Fruit fly (Drosophila melanogaster) whole organism, embryonic: Measurements from ENCODE around the gene Gr5a.

Experiments used
- ATbp ChIP-seq: fragments of 200-800 bp; sonication (Bioruptor generic); optimal IDR thresholded peaks from 2 replicates; lab custom pipeline; 2017; ENCODE audit warnings: missing biosample characterization, mild to moderate bottlenecking, missing genetic modification characterization, missing genetic modification reagents
- Adf1 ChIP-seq: fragments of 200-800 bp; sonication (Bioruptor generic); IDR thresholded peaks from 2 replicates; pipeline ENCODE4 v1.3.6; 2022; ENCODE audit warnings: missing biosample characterization, missing genetic modification characterization
- CG10366 ChIP-seq: fragments of 200-800 bp; sonication (Bioruptor generic); IDR thresholded peaks from 2 replicates; pipeline ENCODE4 v1.3.6; 2022; ENCODE audit warnings: missing biosample characterization, missing genetic modification characterization
- CG12744 ChIP-seq: fragments of 200-800 bp; sonication (Bioruptor generic); optimal IDR thresholded peaks from 2 replicates; lab custom pipeline; 2016; ENCODE audit warnings: missing biosample characterization, missing genetic modification characterization
- CG13296 ChIP-seq: fragments of 200-800 bp; sonication (Bioruptor generic); optimal IDR thresholded peaks from 3 replicates; lab custom pipeline; 2018; ENCODE audit warnings: missing biosample characterization, mild to moderate bottlenecking, missing genetic modification characterization
- CG14050 ChIP-seq: fragments of 200-800 bp; sonication (Bioruptor generic); IDR thresholded peaks from 3 replicates; pipeline ENCODE4 v1.3.6; 2022; ENCODE audit warnings: missing biosample characterization, missing genetic modification characterization
- CG16779 ChIP-seq: fragments of 200-800 bp; sonication (Bioruptor generic); IDR thresholded peaks from 2 replicates; pipeline ENCODE4 v1.3.6; 2022; ENCODE audit warnings: missing biosample characterization, missing genetic modification characterization
- CG2116 ChIP-seq: fragments of 200-800 bp; sonication (Bioruptor generic); optimal IDR thresholded peaks from 3 replicates; lab custom pipeline; 2018; ENCODE audit warnings: missing biosample characterization, mild to moderate bottlenecking, missing genetic modification characterization
- CG2678 ChIP-seq: fragments of 200-800 bp; sonication (Bioruptor generic); optimal IDR thresholded peaks from 3 replicates; lab custom pipeline; 2019; ENCODE audit warnings: missing biosample characterization, mild to moderate bottlenecking, missing genetic modification characterization, moderate library complexity
- CG3407 ChIP-seq: fragments of 200-800 bp; sonication (Bioruptor generic); optimal IDR thresholded peaks from 2 replicates; lab custom pipeline; 2018; ENCODE audit warnings: missing biosample characterization, mild to moderate bottlenecking, missing genetic modification characterization
- CG34376 ChIP-seq: fragments of 200-800 bp; sonication (Bioruptor generic); optimal IDR thresholded peaks from 2 replicates; lab custom pipeline; 2018; ENCODE audit warnings: missing biosample characterization, mild to moderate bottlenecking, missing genetic modification characterization
- CG42726 ChIP-seq: fragments of 200-800 bp; sonication (Bioruptor generic); IDR thresholded peaks from 2 replicates; pipeline ENCODE4 v1.3.6; 2022; ENCODE audit warnings: missing biosample characterization, missing genetic modification characterization; ENCODE audit not compliant: partially characterized antibody
- CG4282 ChIP-seq: fragments of 200-800 bp; sonication (Bioruptor generic); optimal IDR thresholded peaks from 2 replicates; lab custom pipeline; 2016; ENCODE audit warnings: missing biosample characterization, missing genetic modification characterization
- CG4617 ChIP-seq: fragments of 200-800 bp; sonication (Bioruptor generic); optimal IDR thresholded peaks from 3 replicates; lab custom pipeline; 2016; ENCODE audit warnings: missing biosample characterization, missing genetic modification characterization, borderline replicate concordance
- CG6272 ChIP-seq: fragments of 200-800 bp; sonication (Bioruptor generic); IDR thresholded peaks from 2 replicates; pipeline ENCODE4 v1.3.6; 2022; ENCODE audit warnings: missing biosample characterization, missing genetic modification characterization
- CG7357 ChIP-seq: fragments of 200-800 bp; sonication (Bioruptor generic); IDR thresholded peaks from 3 replicates; pipeline ENCODE4 v1.3.6; 2022; ENCODE audit warnings: missing biosample characterization, missing genetic modification characterization
- CG7839 ChIP-seq: fragments of 200-800 bp; sonication (Bioruptor generic); optimal IDR thresholded peaks from 3 replicates; lab custom pipeline; 2018; ENCODE audit warnings: missing biosample characterization, mild to moderate bottlenecking, missing genetic modification characterization, moderate library complexity
- CG8765 ChIP-seq: fragments of 200-800 bp; sonication (Bioruptor generic); IDR thresholded peaks from 2 replicates; pipeline ENCODE4 v1.3.6; 2022; ENCODE audit warnings: missing biosample characterization, missing genetic modification characterization
- CG9817 ChIP-seq: fragments of 200-800 bp; sonication (Bioruptor generic); optimal IDR thresholded peaks from 2 replicates; lab custom pipeline; 2018; ENCODE audit warnings: missing biosample characterization, mild to moderate bottlenecking, missing genetic modification characterization, moderate library complexity
- Doc2 ChIP-seq: fragments of 200-800 bp; sonication (Bioruptor generic); IDR thresholded peaks from 2 replicates; pipeline ENCODE4 v1.3.6; 2022; ENCODE audit warnings: missing biosample characterization, missing genetic modification characterization
- Dp ChIP-seq: fragments of 200-800 bp; sonication (Bioruptor generic); optimal IDR thresholded peaks from 2 replicates; lab custom pipeline; 2018; ENCODE audit warnings: missing biosample characterization, mild to moderate bottlenecking, missing genetic modification characterization, moderate library complexity
- Eip74EF ChIP-seq, 2 experiments: fragments of 200-800 bp in 1 of 2; fragments of >200 bp in 1 of 2; sonication (Bioruptor generic) in 1 of 2; optimal IDR thresholded peaks; 2 replicates each; lab custom pipeline; 2017 to 2019; ENCODE audit warnings: missing biosample characterization in 2 of 2, missing genetic modification characterization in 2 of 2, mild to moderate bottlenecking in 1 of 2, moderate library complexity in 1 of 2
- Fer2 ChIP-seq: fragments of 200-800 bp; sonication (Bioruptor generic); optimal IDR thresholded peaks from 2 replicates; lab custom pipeline; 2018; ENCODE audit warnings: missing biosample characterization, mild to moderate bottlenecking, missing genetic modification characterization, moderate library complexity
- HLHmδ ChIP-seq: fragments of 200-800 bp; sonication (Bioruptor generic); optimal IDR thresholded peaks from 2 replicates; lab custom pipeline; 2018; ENCODE audit warnings: missing biosample characterization, mild to moderate bottlenecking, missing genetic modification characterization, moderate library complexity
- Hey ChIP-seq: fragments of 200-800 bp; sonication (Bioruptor generic); optimal IDR thresholded peaks from 3 replicates; lab custom pipeline; 2018; ENCODE audit warnings: missing biosample characterization, mild to moderate bottlenecking, missing genetic modification characterization
- Hmr ChIP-seq: fragments of 200-800 bp; sonication (Bioruptor generic); optimal IDR thresholded peaks from 3 replicates; lab custom pipeline; 2017; ENCODE audit warnings: mild to moderate bottlenecking, missing biosample characterization, missing genetic modification reagents, missing genetic modification characterization
- Hr39 ChIP-seq: fragments of >200 bp; optimal IDR thresholded peaks from 2 replicates; lab custom pipeline; 2017
- Myb ChIP-seq: fragments of 200-800 bp; sonication (Bioruptor generic); optimal IDR thresholded peaks from 2 replicates; lab custom pipeline; 2016; ENCODE audit warnings: missing biosample characterization, missing genetic modification characterization
- Nf-YA ChIP-seq: fragments of 200-800 bp; sonication (Bioruptor generic); IDR thresholded peaks from 2 replicates; pipeline ENCODE4 v1.3.6; 2022; ENCODE audit warnings: missing biosample characterization, missing genetic modification characterization
- Usf ChIP-seq: fragments of 200-800 bp; sonication (Bioruptor generic); optimal IDR thresholded peaks from 2 replicates; lab custom pipeline; 2017; ENCODE audit warnings: missing genotype, missing biosample characterization, missing genetic modification characterization
- aop ChIP-seq: fragments of 200-800 bp; sonication (Bioruptor generic); IDR thresholded peaks from 2 replicates; pipeline ENCODE4 v1.3.6; 2022; ENCODE audit warnings: missing biosample characterization, missing genetic modification characterization
- dimm ChIP-seq: fragments of 200-800 bp; sonication (Bioruptor generic); IDR thresholded peaks from 2 replicates; pipeline ENCODE4 v1.3.6; 2022; ENCODE audit warnings: missing biosample characterization, missing genetic modification characterization
- dmrt11E ChIP-seq: fragments of 200-800 bp; sonication (Bioruptor generic); optimal IDR thresholded peaks from 3 replicates; lab custom pipeline; 2018; ENCODE audit warnings: missing biosample characterization, mild to moderate bottlenecking, missing genetic modification characterization, moderate library complexity
- dmrt99B ChIP-seq: fragments of 200-800 bp; sonication (Bioruptor generic); optimal IDR thresholded peaks from 2 replicates; lab custom pipeline; 2018; ENCODE audit warnings: missing biosample characterization, mild to moderate bottlenecking, missing genetic modification characterization, moderate library complexity
- emc ChIP-seq: fragments of 200-800 bp; sonication (Bioruptor generic); optimal IDR thresholded peaks from 2 replicates; lab custom pipeline; 2016; ENCODE audit warnings: missing biosample characterization, missing genetic modification characterization
- ewg ChIP-seq: fragments of 200-800 bp; sonication (Bioruptor generic); optimal IDR thresholded peaks from 3 replicates; lab custom pipeline; 2017; ENCODE audit warnings: mild to moderate bottlenecking, missing biosample characterization, missing genetic modification reagents, missing genetic modification characterization
- fd102C ChIP-seq: fragments of 200-800 bp; sonication (Bioruptor generic); optimal IDR thresholded peaks from 2 replicates; lab custom pipeline; 2018; ENCODE audit warnings: missing biosample characterization, mild to moderate bottlenecking, missing genetic modification characterization, moderate library complexity
- jing ChIP-seq: fragments of 200-800 bp; sonication (Bioruptor generic); optimal IDR thresholded peaks from 2 replicates; lab custom pipeline; 2018; ENCODE audit warnings: missing biosample characterization, mild to moderate bottlenecking, missing genetic modification characterization
- kni ChIP-seq: fragments of 200-800 bp; sonication (Bioruptor generic); optimal IDR thresholded peaks from 3 replicates; lab custom pipeline; 2017; ENCODE audit warnings: mild to moderate bottlenecking, missing biosample characterization, missing genetic modification reagents, missing genetic modification characterization
- lilli ChIP-seq: fragments of 200-800 bp; sonication (Bioruptor generic); optimal IDR thresholded peaks from 3 replicates; lab custom pipeline; 2016; ENCODE audit warnings: missing biosample characterization, missing genetic modification characterization
- maf-S ChIP-seq: fragments of 200-800 bp; sonication (Bioruptor generic); optimal IDR thresholded peaks from 2 replicates; lab custom pipeline; 2016; ENCODE audit warnings: missing biosample characterization, missing genetic modification characterization
- odd ChIP-seq: fragments of 200-800 bp; sonication (Bioruptor generic); optimal IDR thresholded peaks from 2 replicates; lab custom pipeline; 2017; ENCODE audit warnings: missing biosample characterization, mild to moderate bottlenecking, missing genetic modification characterization
- pita ChIP-seq: fragments of 200-800 bp; sonication (Bioruptor generic); optimal IDR thresholded peaks from 2 replicates; lab custom pipeline; 2017; ENCODE audit warnings: missing biosample characterization, mild to moderate bottlenecking, missing genetic modification characterization
- psq ChIP-seq: fragments of 200-800 bp; sonication (Bioruptor generic); optimal IDR thresholded peaks from 2 replicates; lab custom pipeline; 2017; ENCODE audit warnings: missing biosample characterization, missing genetic modification characterization
- ranshi ChIP-seq: fragments of 200-800 bp; sonication (Bioruptor generic); IDR thresholded peaks from 2 replicates; pipeline ENCODE4 v1.3.6; 2022; ENCODE audit warnings: missing biosample characterization, missing genetic modification characterization
- rib ChIP-seq: fragments of 200-800 bp; sonication (Bioruptor generic); IDR thresholded peaks from 2 replicates; pipeline ENCODE4 v1.3.6; 2022; ENCODE audit warnings: missing biosample characterization, missing genetic modification characterization
- salm ChIP-seq: fragments of 200-800 bp; sonication (Bioruptor generic); optimal IDR thresholded peaks from 2 replicates; lab custom pipeline; 2018; ENCODE audit warnings: missing biosample characterization, mild to moderate bottlenecking, missing genetic modification characterization
- seq ChIP-seq: fragments of 200-800 bp; sonication (Bioruptor generic); IDR thresholded peaks from 2 replicates; pipeline ENCODE4 v1.3.6; 2022; ENCODE audit warnings: missing biosample characterization, missing genetic modification characterization
- slbo ChIP-seq: fragments of 200-800 bp; sonication (Bioruptor generic); IDR thresholded peaks from 2 replicates; pipeline ENCODE4 v1.3.6; 2022; ENCODE audit warnings: missing biosample characterization, missing genetic modification characterization
- stc ChIP-seq: fragments of 200-800 bp; sonication (Bioruptor generic); IDR thresholded peaks from 2 replicates; pipeline ENCODE4 v1.3.6; 2022; ENCODE audit warnings: missing biosample characterization, missing genetic modification characterization
- tio ChIP-seq: fragments of 200-800 bp; sonication (Bioruptor generic); optimal IDR thresholded peaks from 2 replicates; lab custom pipeline; 2017; ENCODE audit warnings: missing biosample characterization, missing genetic modification characterization, inconsistent platforms
- vvl ChIP-seq: fragments of 200-800 bp; sonication (Bioruptor generic); IDR thresholded peaks from 2 replicates; pipeline ENCODE4 v1.3.6; 2022; ENCODE audit warnings: missing biosample characterization, missing genetic modification characterization

The Gr5a gene

DNA sequence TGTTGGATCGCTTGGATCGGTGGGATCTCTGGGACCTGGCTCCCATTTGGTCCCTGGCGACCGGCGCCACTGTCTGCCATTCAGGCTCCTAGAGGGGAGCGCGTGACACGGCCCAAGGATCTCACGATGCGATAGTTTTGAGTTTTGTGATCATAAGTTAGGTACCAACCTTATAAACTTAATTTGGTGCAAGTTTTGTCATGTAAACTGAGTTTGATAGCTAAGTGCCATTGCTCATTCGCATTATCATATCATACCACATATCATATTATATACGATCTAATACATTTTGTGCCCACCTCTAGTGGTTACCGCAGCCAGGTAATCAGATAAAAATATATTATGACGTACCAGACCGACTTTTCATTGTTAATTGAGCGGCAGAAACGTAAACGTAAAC lies 15.5 kb downstream of the Gr5a start (continued):
- no peak for TF ChIP-seq CG6272 (GFP tag; lab: Robert Waterston, UW)
- no peak for TF ChIP-seq tio (GFP tag; lab: Kevin White, UChicago)
- TF ChIP-seq CG4282: no peak
- no peak for TF ChIP-seq ewg (GFP tag; lab: Kevin White, UChicago)
- no peak for TF ChIP-seq dmrt11E
- TF ChIP-seq Doc2 (GFP tag; lab: Robert Waterston, UW): no peak
- no peak for TF ChIP-seq ATbp (GFP tag; lab: Kevin White, UChicago)
- TF ChIP-seq CG2116 (GFP tag; lab: Kevin White, UChicago): no peak
- TF ChIP-seq Eip74EF (GFP tag; optimal IDR thresholded peaks at IDR 0.05; lab: Kevin White, UChicago): no peak
- no peak for TF ChIP-seq CG34376
- TF ChIP-seq Hey (tag; lab: Kevin White, UChicago): no peak
- TF ChIP-seq ranshi (GFP tag; lab: Robert Waterston, UW): peak; percentile 9; the same call in 1 of the 2 replicates
- TF ChIP-seq HLHmδ: no peak
- TF ChIP-seq CG7357 (GFP tag; lab: Robert Waterston, UW): no peak
- TF ChIP-seq Adf1 (GFP tag; lab: Robert Waterston, UW): no peak
- TF ChIP-seq CG3407 (GFP tag; lab: Kevin White, UChicago): no peak
- TF ChIP-seq CG16779 (GFP tag; lab: Robert Waterston, UW): 0 out of 2 replicates have a peak, but pooled peaks have one; percentile 10
- TF ChIP-seq aop (GFP tag; lab: Robert Waterston, UW): no peak
- TF ChIP-seq Hmr: no peak
- peak; percentile 17 for TF ChIP-seq kni (GFP tag; lab: Kevin White, UChicago)
- no peak for TF ChIP-seq CG10366 (GFP tag; lab: Robert Waterston, UW)
- 0 out of 2 replicates have a peak, but pooled peaks have one; percentile 50 for TF ChIP-seq CG42726
- TF ChIP-seq jing (GFP tag; lab: Kevin White, UChicago): no peak
- TF ChIP-seq CG2678 (tag; lab: Kevin White, UChicago): no peak
- no peak for TF ChIP-seq seq (GFP tag; lab: Robert Waterston, UW)
- TF ChIP-seq dimm (GFP tag; lab: Robert Waterston, UW): no peak
- TF ChIP-seq emc: no peak
- TF ChIP-seq salm: no peak
- no peak for TF ChIP-seq stc
- TF ChIP-seq fd102C (GFP tag; lab: Kevin White, UChicago): no peak
- no peak for TF ChIP-seq Myb (GFP tag; lab: Kevin White, UChicago)
- no peak for TF ChIP-seq CG13296
- no peak for TF ChIP-seq pita (GFP tag; lab: Kevin White, UChicago)
- TF ChIP-seq Fer2 (tag; lab: Kevin White, UChicago): no peak
- no peak for TF ChIP-seq lilli (GFP tag; lab: Kevin White, UChicago)
- peak; percentile 17 for TF ChIP-seq slbo (GFP tag; lab: Robert Waterston, UW)
- TF ChIP-seq rib (GFP tag; lab: Robert Waterston, UW): no peak
- TF ChIP-seq odd (GFP tag; lab: Kevin White, UChicago): no peak
- TF ChIP-seq Hr39 (lab: Kevin White, UChicago): no peak
- TF ChIP-seq Usf (GFP tag; lab: Kevin White, UChicago): no peak
- no peak for TF ChIP-seq maf-S (GFP tag; lab: Kevin White, UChicago)
- TF ChIP-seq CG7839 (tag; lab: Kevin White, UChicago): no peak
- TF ChIP-seq CG4617 (GFP tag; lab: Kevin White, UChicago): no peak
- TF ChIP-seq Dp (GFP tag; lab: Kevin White, UChicago): no peak
- no peak for TF ChIP-seq dmrt99B (tag; lab: Kevin White, UChicago)
- TF ChIP-seq CG9817 (tag; lab: Kevin White, UChicago): no peak
- TF ChIP-seq Nf-YA (GFP tag; lab: Robert Waterston, UW): no peak
- peak; percentile 48; the same call in 1 of the 2 replicates for TF ChIP-seq CG8765
- TF ChIP-seq CG14050 (GFP tag; lab: Robert Waterston, UW): no peak
- no peak for TF ChIP-seq psq (GFP tag; lab: Kevin White, UChicago)
- no peak for TF ChIP-seq CG12744 (GFP tag; lab: Kevin White, UChicago)
- peak; percentile 7 for TF ChIP-seq vvl
